Worm (Caenorhabditis elegans) whole organism, late embryonic: ENCODE measurements around the gene F59B2.8.

Source experiments
- ceh-30 ChIP-seq: fragments of 150-350 bp; optimal IDR thresholded peaks from 2 replicates; lab custom pipeline; 2014; ENCODE audit warnings: missing biosample characterization, missing genetic modification characterization
- pqm-1 ChIP-seq: sonication (generic microtip); optimal IDR thresholded peaks from 2 replicates; lab custom pipeline; 2016; ENCODE audit warnings: missing genetic modification characterization, missing compliant biosample characterization

- TF ChIP-seq pqm-1 (tag; lab: Kevin White, UChicago): no peak
- TF ChIP-seq ceh-30: no peak
Measured at ce11 chrIII:8985461-8985860, 24.5 kb downstream of the F59B2.8 start.
